Worm (Caenorhabditis elegans) whole organism, L4/young adult: Measurements from ENCODE around the gene col-98.

Experiments used
- W03F9.2 ChIP-seq: fragments of 150-350 bp; optimal IDR thresholded peaks from 2 replicates; lab custom pipeline; 2014; ENCODE audit warnings: missing biosample characterization, missing genetic modification characterization
- him-1 ChIP-seq: sonication (generic microtip); optimal IDR thresholded peaks from 2 replicates; lab custom pipeline; 2016; ENCODE audit warnings: missing genotype, missing genetic modification reagents, missing genetic modification characterization, missing compliant biosample characterization

ce11 chrIII:13056735-13057134 is 37.9 kb downstream of the col-98 start:
- TF ChIP-seq W03F9.2 (tag; lab: Kevin White, UChicago) = no peak
- TF ChIP-seq him-1 (tag; lab: Kevin White, UChicago) = no peak
